Worm (Caenorhabditis elegans) whole organism, young adult: ENCODE measurements around the gene srz-16.

Experiments used
- B0035.1 ChIP-seq: sonication (generic microtip); optimal IDR thresholded peaks from 2 replicates; lab custom pipeline; 2016; ENCODE audit warnings: missing genetic modification characterization, mild to moderate bottlenecking, missing compliant biosample characterization, missing genotype, missing genetic modification reagents
- B0336.3 ChIP-seq: fragments of 200-800 bp; sonication (Bioruptor generic); IDR thresholded peaks from 2 replicates; pipeline ENCODE4 v1.3.6; 2022; ENCODE audit warnings: missing genetic modification characterization, missing compliant biosample characterization
- C17E4.6 ChIP-seq: fragments of 200-800 bp; sonication (Bioruptor generic); IDR thresholded peaks from 2 replicates; pipeline ENCODE4 v1.3.6; 2022; ENCODE audit warnings: missing genetic modification reagents, missing genetic modification characterization, missing compliant biosample characterization
- F49E8.2 ChIP-seq: sonication (generic microtip); optimal IDR thresholded peaks from 3 replicates; lab custom pipeline; 2017; ENCODE audit warnings: missing genetic modification characterization, mild to moderate bottlenecking, missing compliant biosample characterization, antibody characterized with exemption, moderate library complexity; ENCODE audit not compliant: insufficient read depth
- K12H6.12 ChIP-seq: fragments of 200-800 bp; sonication (Bioruptor generic); optimal IDR thresholded peaks from 2 replicates; lab custom pipeline; 2018; ENCODE audit warnings: mild to moderate bottlenecking, missing genetic modification characterization, missing compliant biosample characterization
- Y53F4B.3 ChIP-seq: fragments of 200-800 bp; sonication (Bioruptor generic); IDR thresholded peaks from 2 replicates; pipeline ENCODE4 v1.3.6; 2022; ENCODE audit warnings: missing genetic modification reagents, missing genetic modification characterization, missing compliant biosample characterization
- Y56A3A.18 ChIP-seq: fragments of 200-800 bp; sonication (Bioruptor generic); IDR thresholded peaks from 2 replicates; pipeline ENCODE4 v1.3.6; 2022; ENCODE audit warnings: missing genetic modification reagents, missing genetic modification characterization, missing compliant biosample characterization
- akir-1 ChIP-seq: fragments of 200-800 bp; sonication (Bioruptor generic); optimal IDR thresholded peaks from 2 replicates; lab custom pipeline; 2018; ENCODE audit warnings: mild to moderate bottlenecking, missing genetic modification characterization, moderate library complexity, missing compliant biosample characterization
- aptf-3 ChIP-seq: fragments of 200-800 bp; sonication (Bioruptor generic); IDR thresholded peaks from 2 replicates; pipeline ENCODE4 v1.3.6; 2022; ENCODE audit warnings: missing genetic modification characterization, missing compliant biosample characterization
- atf-7 ChIP-seq: sonication (generic microtip); optimal IDR thresholded peaks from 2 replicates; lab custom pipeline; 2017; ENCODE audit warnings: mild to moderate bottlenecking, missing genetic modification characterization, missing compliant biosample characterization
- attf-5 ChIP-seq: fragments of 200-800 bp; sonication (Bioruptor generic); optimal IDR thresholded peaks from 2 replicates; lab custom pipeline; 2018; ENCODE audit warnings: mild to moderate bottlenecking, missing genetic modification characterization, missing compliant biosample characterization
- ceh-100 ChIP-seq: fragments of 200-800 bp; sonication (Bioruptor generic); IDR thresholded peaks from 2 replicates; pipeline ENCODE4 v1.3.6; 2022; ENCODE audit warnings: missing genetic modification reagents, missing genetic modification characterization, missing compliant biosample characterization
- ceh-27 ChIP-seq: fragments of 200-800 bp; sonication (Bioruptor generic); optimal IDR thresholded peaks from 2 replicates; lab custom pipeline; 2018; ENCODE audit warnings: mild to moderate bottlenecking, missing genetic modification characterization, moderate library complexity, missing compliant biosample characterization
- ceh-40 ChIP-seq: fragments of 200-800 bp; sonication (Bioruptor generic); IDR thresholded peaks from 2 replicates; pipeline ENCODE4 v1.3.6; 2022; ENCODE audit warnings: missing genetic modification characterization, missing compliant biosample characterization
- ceh-58 ChIP-seq: fragments of 200-800 bp; sonication (Bioruptor generic); IDR thresholded peaks from 2 replicates; pipeline ENCODE4 v1.3.6; 2022; ENCODE audit warnings: missing genetic modification characterization, missing compliant biosample characterization
- ceh-91 ChIP-seq: fragments of 200-800 bp; sonication (Bioruptor generic); IDR thresholded peaks from 2 replicates; pipeline ENCODE4 v1.3.6; 2022; ENCODE audit warnings: missing genetic modification reagents, missing genetic modification characterization, missing compliant biosample characterization
- dox-1 ChIP-seq: fragments of 200-800 bp; sonication (Bioruptor generic); IDR thresholded peaks from 2 replicates; pipeline ENCODE4 v1.3.6; 2022; ENCODE audit warnings: missing genetic modification reagents, missing genetic modification characterization, missing compliant biosample characterization
- dpl-1 ChIP-seq: fragments of 150-350 bp; optimal IDR thresholded peaks from 2 replicates; lab custom pipeline; 2014; ENCODE audit warnings: missing biosample characterization, missing genetic modification reagents, missing genetic modification characterization
- egrh-3 ChIP-seq: fragments of 200-800 bp; sonication (Bioruptor generic); IDR thresholded peaks from 2 replicates; pipeline ENCODE4 v1.3.6; 2022; ENCODE audit warnings: missing genetic modification reagents, missing genetic modification characterization, missing compliant biosample characterization
- ekl-4 ChIP-seq: fragments of 200-800 bp; sonication (Bioruptor generic); IDR thresholded peaks from 2 replicates; pipeline ENCODE4 v1.3.6; 2022; ENCODE audit warnings: missing genetic modification reagents, missing genetic modification characterization, missing compliant biosample characterization
- ets-4 ChIP-seq: fragments of 200-800 bp; sonication (Bioruptor generic); optimal IDR thresholded peaks from 2 replicates; lab custom pipeline; 2018; ENCODE audit warnings: mild to moderate bottlenecking, missing genetic modification characterization, missing compliant biosample characterization
- fkh-3 ChIP-seq: sonication (generic microtip); optimal IDR thresholded peaks from 2 replicates; lab custom pipeline; 2016; ENCODE audit warnings: mild to moderate bottlenecking, missing genetic modification characterization, missing compliant biosample characterization
- gei-17 ChIP-seq: fragments of 200-800 bp; sonication (Bioruptor generic); optimal IDR thresholded peaks from 2 replicates; lab custom pipeline; 2018; ENCODE audit warnings: mild to moderate bottlenecking, missing genetic modification characterization, missing compliant biosample characterization
- let-526 ChIP-seq: fragments of 200-800 bp; sonication (Bioruptor generic); IDR thresholded peaks from 2 replicates; pipeline ENCODE4 v1.3.6; 2022; ENCODE audit warnings: missing genetic modification reagents, missing genetic modification characterization, missing compliant biosample characterization
- let-607 ChIP-seq, 2 experiments: fragments of 200-800 bp in 1 of 2; sonication (Bioruptor generic) in 1 of 2; sonication (generic microtip) in 1 of 2; optimal IDR thresholded peaks; 2 replicates each; lab custom pipeline; 2016 to 2018; ENCODE audit warnings: mild to moderate bottlenecking in 2 of 2, missing compliant biosample characterization in 2 of 2, missing genetic modification characterization in 2 of 2, moderate library complexity in 2 of 2, missing genotype in 1 of 2
- lin-54 ChIP-seq: fragments of 200-800 bp; sonication (Bioruptor generic); optimal IDR thresholded peaks from 2 replicates; lab custom pipeline; 2018; ENCODE audit warnings: mild to moderate bottlenecking, missing genetic modification characterization, missing compliant biosample characterization
- madf-6 ChIP-seq: fragments of 200-800 bp; sonication (Bioruptor generic); IDR thresholded peaks from 2 replicates; pipeline ENCODE4 v1.3.6; 2022; ENCODE audit warnings: missing genetic modification reagents, missing genetic modification characterization, missing compliant biosample characterization
- mes-4 ChIP-seq: sonication (generic microtip); optimal IDR thresholded peaks from 2 replicates; lab custom pipeline; 2016; ENCODE audit warnings: missing genotype, missing genetic modification characterization, missing compliant biosample characterization
- nfya-1 ChIP-seq: sonication (generic microtip); optimal IDR thresholded peaks from 2 replicates; lab custom pipeline; 2017; ENCODE audit warnings: antibody characterized with exemption, missing compliant biosample characterization, missing genetic modification characterization, borderline replicate concordance; ENCODE audit not compliant: insufficient read depth
- nhr-120 ChIP-seq: fragments of 200-800 bp; sonication (Bioruptor generic); IDR thresholded peaks from 2 replicates; pipeline ENCODE4 v1.3.6; 2022; ENCODE audit warnings: missing genetic modification characterization, missing compliant biosample characterization
- pha-4 ChIP-seq: fragments of 150-350 bp; sonication (generic microtip); optimal IDR thresholded peaks from 2 replicates; lab custom pipeline; 2014; ENCODE audit warnings: missing biosample characterization, missing genetic modification reagents, missing genetic modification characterization
- rcor-1 ChIP-seq: fragments of 200-800 bp; sonication (Bioruptor generic); IDR thresholded peaks from 2 replicates; pipeline ENCODE4 v1.3.6; 2022; ENCODE audit warnings: missing genetic modification reagents, missing genetic modification characterization, missing compliant biosample characterization
- rec-8 ChIP-seq, 2 experiments: sonication (generic microtip); optimal IDR thresholded peaks; 2 replicates each; lab custom pipeline; 2016; ENCODE audit warnings: mild to moderate bottlenecking in 2 of 2, missing genetic modification characterization in 2 of 2, missing genetic modification reagents in 2 of 2, missing genotype in 2 of 2, missing biosample characterization in 1 of 2, missing compliant biosample characterization in 1 of 2, moderate library complexity in 1 of 2
- repo-1 ChIP-seq: sonication (generic microtip); optimal IDR thresholded peaks from 2 replicates; lab custom pipeline; 2017; ENCODE audit warnings: mild to moderate bottlenecking, missing genetic modification characterization, missing compliant biosample characterization
- sdz-38 ChIP-seq: sonication (generic microtip); optimal IDR thresholded peaks from 2 replicates; lab custom pipeline; 2016; ENCODE audit warnings: missing genotype, missing genetic modification characterization, missing compliant biosample characterization
- sea-2 ChIP-seq: fragments of 200-800 bp; sonication (Bioruptor generic); IDR thresholded peaks from 2 replicates; pipeline ENCODE4 v1.3.6; 2022; ENCODE audit warnings: missing genetic modification characterization, missing compliant biosample characterization
- snpc-1.1 ChIP-seq: sonication (generic microtip); optimal IDR thresholded peaks from 2 replicates; lab custom pipeline; 2017; ENCODE audit warnings: missing genetic modification characterization, mild to moderate bottlenecking, missing compliant biosample characterization, antibody characterized with exemption, moderate library complexity, missing genotype, missing genetic modification reagents; ENCODE audit not compliant: insufficient read depth
- snpc-1.3 ChIP-seq: sonication (generic microtip); optimal IDR thresholded peaks from 2 replicates; lab custom pipeline; 2017; ENCODE audit warnings: missing genetic modification characterization, mild to moderate bottlenecking, missing compliant biosample characterization, antibody characterized with exemption, moderate library complexity, missing genotype, missing genetic modification reagents; ENCODE audit not compliant: insufficient read depth
- tlf-1 ChIP-seq: fragments of 200-800 bp; sonication (Bioruptor generic); optimal IDR thresholded peaks from 2 replicates; lab custom pipeline; 2018; ENCODE audit warnings: mild to moderate bottlenecking, missing genetic modification characterization, missing compliant biosample characterization
- xnd-1 ChIP-seq: sonication (generic microtip); optimal IDR thresholded peaks from 2 replicates; lab custom pipeline; 2016; ENCODE audit warnings: missing genotype, missing genetic modification reagents, missing genetic modification characterization, missing compliant biosample characterization
- zfh-2 ChIP-seq: fragments of 200-800 bp; sonication (Bioruptor generic); conservative IDR thresholded peaks from 2 replicates; pipeline ENCODE4 v1.3.6; 2022; ENCODE audit warnings: missing genetic modification reagents, missing genetic modification characterization, missing compliant biosample characterization
- zim-3 ChIP-seq: sonication (generic microtip); optimal IDR thresholded peaks from 2 replicates; lab custom pipeline; 2017; ENCODE audit warnings: mild to moderate bottlenecking, missing genetic modification characterization, moderate library complexity, missing compliant biosample characterization
- ztf-25 ChIP-seq: fragments of 200-800 bp; sonication (Bioruptor generic); IDR thresholded peaks from 2 replicates; pipeline ENCODE4 v1.3.6; 2022; ENCODE audit warnings: missing genetic modification reagents, missing genetic modification characterization, missing compliant biosample characterization

The srz-16 gene

ce11 chrV:20164059-20164892 lies 22.2 kb downstream of the srz-16 start, which contains the start of gene F19B2.5 (continued):
- TF ChIP-seq atf-7 (tag; lab: Kevin White, UChicago): peak; percentile 95
- no peak for TF ChIP-seq nfya-1
- no peak for TF ChIP-seq B0035.1
- TF ChIP-seq dpl-1 (GFP tag; lab: Kevin White, UChicago): no peak
- TF ChIP-seq ceh-91: no peak
- TF ChIP-seq F49E8.2: no peak
- TF ChIP-seq akir-1 (GFP tag; lab: Kevin White, UChicago): peak; percentile 51
- no peak for TF ChIP-seq Y56A3A.18 (GFP tag; lab: Robert Waterston, UW)
- peak; percentile 36; the same call in 1 of the 2 replicates for TF ChIP-seq let-526 (GFP tag; lab: Robert Waterston, UW)
- no peak for TF ChIP-seq rec-8 (tag; optimal IDR thresholded peaks at IDR 0.05; lab: Kevin White, UChicago)
- TF ChIP-seq ceh-100 (GFP tag; lab: Robert Waterston, UW): no peak
- TF ChIP-seq lin-54 (GFP tag; lab: Kevin White, UChicago): peak; percentile 34
- 0 out of 2 replicates have a peak, but pooled peaks have one; percentile 47 for TF ChIP-seq ekl-4 (GFP tag; lab: Robert Waterston, UW)
- TF ChIP-seq gei-17 (GFP tag; lab: Kevin White, UChicago): peak; percentile 51
- TF ChIP-seq let-607 (tag; optimal IDR thresholded peaks at IDR 0.05; lab: Kevin White, UChicago): peak; percentile 83 to 95
- TF ChIP-seq sea-2: 0 out of 2 replicates have a peak, but pooled peaks have one; percentile 19
- peak; percentile 60; the same call in 1 of the 2 replicates for TF ChIP-seq dox-1 (GFP tag; lab: Robert Waterston, UW)

ce11 chrV:20163105-20163449 lies 23.4 kb downstream of the srz-16 start:
- TF ChIP-seq dox-1 (GFP tag; lab: Robert Waterston, UW): peak; percentile 42; the same call in 1 of the 2 replicates
- no peak for TF ChIP-seq ceh-100 (GFP tag; lab: Robert Waterston, UW)
- TF ChIP-seq Y56A3A.18 (GFP tag; lab: Robert Waterston, UW): peak; percentile 7; the same call in 1 of the 2 replicates
- TF ChIP-seq pha-4 (tag; lab: Kevin White, UChicago): no peak
- TF ChIP-seq ztf-25 (GFP tag; lab: Robert Waterston, UW): no peak
- no peak for TF ChIP-seq rec-8 (tag; optimal IDR thresholded peaks at IDR 0.05; lab: Kevin White, UChicago)
- TF ChIP-seq tlf-1 (GFP tag; lab: Kevin White, UChicago): no peak
- no peak for TF ChIP-seq fkh-3 (tag; lab: Kevin White, UChicago)
- TF ChIP-seq ceh-27 (GFP tag; lab: Kevin White, UChicago): no peak
- no peak for TF ChIP-seq nfya-1
- TF ChIP-seq Y53F4B.3 (GFP tag; lab: Robert Waterston, UW): no peak
- no peak for TF ChIP-seq snpc-1.1
- TF ChIP-seq C17E4.6 (GFP tag; lab: Robert Waterston, UW): no peak
- TF ChIP-seq attf-5 (GFP tag; lab: Kevin White, UChicago): no peak
- TF ChIP-seq let-526 (GFP tag; lab: Robert Waterston, UW): no peak
- peak; percentile 6; the same call in 1 of the 2 replicates for TF ChIP-seq B0336.3 (GFP tag; lab: Robert Waterston, UW)
- TF ChIP-seq mes-4 (tag; lab: Kevin White, UChicago): no peak
- TF ChIP-seq nhr-120: no peak
- no peak for TF ChIP-seq ets-4 (GFP tag; lab: Kevin White, UChicago)
- TF ChIP-seq sdz-38 (tag; lab: Kevin White, UChicago): no peak
- TF ChIP-seq ceh-40 (GFP tag; lab: Robert Waterston, UW): 0 out of 2 replicates have a peak, but pooled peaks have one; percentile 11
- TF ChIP-seq xnd-1 (tag; lab: Kevin White, UChicago): no peak
- no peak for TF ChIP-seq ceh-58 (GFP tag; lab: Robert Waterston, UW)
- TF ChIP-seq ekl-4 (GFP tag; lab: Robert Waterston, UW): 0 out of 2 replicates have a peak, but pooled peaks have one; percentile 20
- no peak for TF ChIP-seq aptf-3 (GFP tag; lab: Robert Waterston, UW)
- no peak for TF ChIP-seq snpc-1.3
- TF ChIP-seq K12H6.12 (tag; lab: Kevin White, UChicago): no peak
- TF ChIP-seq repo-1 (tag; lab: Kevin White, UChicago): no peak
- TF ChIP-seq madf-6: no peak
- TF ChIP-seq egrh-3: no peak
- no peak for TF ChIP-seq lin-54 (GFP tag; lab: Kevin White, UChicago)
- peak; percentile 8 for TF ChIP-seq zim-3 (tag; lab: Kevin White, UChicago)
- no peak for TF ChIP-seq gei-17 (GFP tag; lab: Kevin White, UChicago)
- no peak for TF ChIP-seq rcor-1 (GFP tag; lab: Robert Waterston, UW)
- TF ChIP-seq zfh-2: no peak
